Worm (Caenorhabditis elegans): Measurements from ENCODE around the gene W08A12.3.

- TF ChIP-seq him-1 (tag; optimal IDR thresholded peaks at IDR 0.05) (no peak), dao-5 (tag; optimal IDR thresholded peaks at IDR 0.05) (no peak), W03F9.2 (tag; optimal IDR thresholded peaks at IDR 0.05) (no peak)
Observed at ce11 chrV:3688733-3689132, 6.1 kb downstream of the W08A12.3 start.

Measured in whole organism, L4/young adult.